In the genomic region with DNA sequence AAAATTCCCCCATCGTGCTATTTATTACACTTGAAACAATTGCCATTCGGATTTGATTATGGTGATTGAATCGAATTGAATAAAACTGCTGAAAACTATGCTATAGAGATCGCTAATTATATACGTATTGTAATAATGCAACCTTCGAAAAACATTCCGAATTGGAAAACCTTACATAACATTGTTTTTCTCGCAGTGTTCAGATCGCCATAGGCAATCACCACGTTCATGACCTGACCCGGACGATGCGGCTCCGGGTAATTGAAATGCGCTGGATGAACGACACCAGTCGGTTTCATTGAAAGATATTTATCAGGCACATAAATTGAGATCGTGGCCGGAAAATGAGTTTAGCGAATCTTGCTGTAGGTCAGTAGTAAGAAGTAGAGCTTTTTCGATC, we compare ENCODE assay signal across 1 fruit fly cellular context.
TF ChIP-seq lines count a peak whose summit lies in the region.

No protein-coding gene starts in this region.

TF ChIP-seq in whole organism, embryonic, 481 proteins besides CTCF, POLR2A, EP300 and RAD21 (continued from another document):
- TF ChIP-seq p53 (GFP tag; optimal IDR thresholded peaks at IDR 0.05; lab: Kevin White, UChicago) = no peak
- TF ChIP-seq sens (GFP tag; lab: Kevin White, UChicago) = peak; percentile 59
- TF ChIP-seq kni (GFP tag; optimal IDR thresholded peaks at IDR 0.05; lab: Kevin White, UChicago) = no peak
- peak; percentile 29 for TF ChIP-seq unpg (GFP tag; optimal IDR thresholded peaks at IDR 0.05; lab: Kevin White, UChicago)
- no peak for TF ChIP-seq zfh1 (GFP tag; IDR thresholded peaks at IDR 0.05; lab: Robert Waterston, UW)
- no peak for TF ChIP-seq wdn (GFP tag; IDR thresholded peaks at IDR 0.05; lab: Robert Waterston, UW)
- no peak for TF ChIP-seq E2f1 (GFP tag; IDR thresholded peaks at IDR 0.05; lab: Robert Waterston, UW)
- TF ChIP-seq CG11695 (GFP tag; IDR thresholded peaks at IDR 0.05; lab: Robert Waterston, UW) = no peak
- TF ChIP-seq Ets65A (GFP tag; lab: Kevin White, UChicago) = peak; percentile 61
- TF ChIP-seq CG3065 (GFP tag; optimal IDR thresholded peaks at IDR 0.05; lab: Kevin White, UChicago) = no peak
- peak; percentile 5 for TF ChIP-seq ind (GFP tag; optimal IDR thresholded peaks at IDR 0.05; lab: Kevin White, UChicago)
- TF ChIP-seq unc-4 (GFP tag; IDR thresholded peaks at IDR 0.05; lab: Robert Waterston, UW; ENCODE audit: partially characterized antibody) = no peak
- no peak for TF ChIP-seq sens-2 (GFP tag; IDR thresholded peaks at IDR 0.05; lab: Robert Waterston, UW)
- no peak for TF ChIP-seq disco-r (GFP tag; optimal IDR thresholded peaks at IDR 0.05; lab: Kevin White, UChicago)
- 0 out of 2 replicates have a peak, but pooled peaks have one; percentile 33 for TF ChIP-seq CG17328 (GFP tag; IDR thresholded peaks at IDR 0.05; lab: Robert Waterston, UW)
- TF ChIP-seq pfk (GFP tag; optimal IDR thresholded peaks at IDR 0.05; lab: Kevin White, UChicago) = no peak
- no peak for TF ChIP-seq chinmo (GFP tag; IDR thresholded peaks at IDR 0.05; lab: Robert Waterston, UW; ENCODE audit: partially characterized antibody)
- no peak for TF ChIP-seq CG11696 (GFP tag; IDR thresholded peaks at IDR 0.05; lab: Robert Waterston, UW)
- TF ChIP-seq CG17802 (tag; optimal IDR thresholded peaks at IDR 0.05; lab: Kevin White, UChicago) = no peak
- TF ChIP-seq CG11560 (tag; IDR thresholded peaks at IDR 0.05; lab: Robert Waterston, UW) = no peak
- no peak for TF ChIP-seq CoRest (tag; optimal IDR thresholded peaks at IDR 0.05; lab: Kevin White, UChicago)
- TF ChIP-seq tup (GFP tag; optimal IDR thresholded peaks at IDR 0.05; lab: Kevin White, UChicago) = no peak
- peak; percentile 19 for TF ChIP-seq Xbp1 (GFP tag; optimal IDR thresholded peaks at IDR 0.05; lab: Kevin White, UChicago)
- TF ChIP-seq grau (tag; optimal IDR thresholded peaks at IDR 0.05; lab: Kevin White, UChicago) = peak; percentile 7
- no peak for TF ChIP-seq dati (GFP tag; IDR thresholded peaks at IDR 0.05; lab: Robert Waterston, UW)
- TF ChIP-seq zf30C (GFP tag; optimal IDR thresholded peaks at IDR 0.05; lab: Kevin White, UChicago) = no peak
- TF ChIP-seq CG9727 (GFP tag; optimal IDR thresholded peaks at IDR 0.05; lab: Kevin White, UChicago) = no peak
- TF ChIP-seq CG2678 (tag; optimal IDR thresholded peaks at IDR 0.05; lab: Kevin White, UChicago) = no peak
- TF ChIP-seq dan (GFP tag; IDR thresholded peaks at IDR 0.05; lab: Robert Waterston, UW) = no peak
- TF ChIP-seq wek (GFP tag; optimal IDR thresholded peaks at IDR 0.05; lab: Kevin White, UChicago) = no peak
- peak; percentile 16 for TF ChIP-seq dmrt11E (tag; optimal IDR thresholded peaks at IDR 0.05; lab: Kevin White, UChicago)
- no peak for TF ChIP-seq CG4820 (GFP tag; optimal IDR thresholded peaks at IDR 0.05; lab: Kevin White, UChicago)
- no peak for TF ChIP-seq gro (GFP tag; optimal IDR thresholded peaks at IDR 0.05; lab: Kevin White, UChicago)
- no peak for TF ChIP-seq CG30431 (GFP tag; optimal IDR thresholded peaks at IDR 0.05; lab: Kevin White, UChicago)
- TF ChIP-seq CG12391 (tag; optimal IDR thresholded peaks at IDR 0.05; lab: Kevin White, UChicago) = peak; percentile 26
- TF ChIP-seq CrebB (tag; optimal IDR thresholded peaks at IDR 0.05; lab: Kevin White, UChicago) = no peak
- no peak for TF ChIP-seq ATbp (GFP tag; optimal IDR thresholded peaks at IDR 0.05; lab: Kevin White, UChicago)
- TF ChIP-seq Blimp-1 (GFP tag; optimal IDR thresholded peaks at IDR 0.05; lab: Kevin White, UChicago) = peak; percentile 25
- TF ChIP-seq CG9817 (tag; optimal IDR thresholded peaks at IDR 0.05; lab: Kevin White, UChicago) = no peak
- 0 out of 3 replicates have a peak, but pooled peaks have one; percentile 28 for TF ChIP-seq row (GFP tag; IDR thresholded peaks at IDR 0.05; lab: Robert Waterston, UW)
- no peak for TF ChIP-seq usp (GFP tag; optimal IDR thresholded peaks at IDR 0.05; lab: Kevin White, UChicago)
- peak; percentile 17 for TF ChIP-seq phol (tag; optimal IDR thresholded peaks at IDR 0.05; lab: Kevin White, UChicago)
- TF ChIP-seq CG7745 (tag; optimal IDR thresholded peaks at IDR 0.05; lab: Kevin White, UChicago) = no peak
- TF ChIP-seq Mad (GFP tag; optimal IDR thresholded peaks at IDR 0.05; lab: Kevin White, UChicago) = no peak
- no peak for TF ChIP-seq Bdp1 (GFP tag; optimal IDR thresholded peaks at IDR 0.05; lab: Kevin White, UChicago)
- TF ChIP-seq Nf-YB (GFP tag; optimal IDR thresholded peaks at IDR 0.05; lab: Kevin White, UChicago) = no peak
- TF ChIP-seq Jarid2 (GFP tag; optimal IDR thresholded peaks at IDR 0.05; lab: Kevin White, UChicago) = no peak
- no peak for TF ChIP-seq CG2202 (tag; optimal IDR thresholded peaks at IDR 0.05; lab: Kevin White, UChicago)
- peak; percentile 14 for TF ChIP-seq CG2712 (tag; optimal IDR thresholded peaks at IDR 0.05; lab: Kevin White, UChicago)
- peak; percentile 4 for TF ChIP-seq CG9609 (GFP tag; optimal IDR thresholded peaks at IDR 0.05; lab: Kevin White, UChicago)
- TF ChIP-seq CG18476 (GFP tag; optimal IDR thresholded peaks at IDR 0.05; lab: Kevin White, UChicago) = no peak
- TF ChIP-seq crc (GFP tag; optimal IDR thresholded peaks at IDR 0.05; lab: Kevin White, UChicago) = no peak
- no peak for TF ChIP-seq gcm (GFP tag; optimal IDR thresholded peaks at IDR 0.05; lab: Kevin White, UChicago)
- TF ChIP-seq CG10366 (GFP tag; IDR thresholded peaks at IDR 0.05; lab: Robert Waterston, UW) = no peak
- no peak for TF ChIP-seq CG34224 (GFP tag; IDR thresholded peaks at IDR 0.05; lab: Robert Waterston, UW; ENCODE audit: partially characterized antibody)
- TF ChIP-seq Awh (GFP tag; IDR thresholded peaks at IDR 0.05; lab: Robert Waterston, UW) = no peak
- no peak for TF ChIP-seq CG1233 (GFP tag; optimal IDR thresholded peaks at IDR 0.05; lab: Kevin White, UChicago)
